Worm (Caenorhabditis elegans): ENCODE measurements around the gene F33H12.1.

ce11 chrII:2611009-2611408 lies 10.7 kb downstream of the F33H12.1 start:
- no peak for TF ChIP-seq T22C8.4 (GFP tag; IDR thresholded peaks at IDR 0.05)
- no peak for TF ChIP-seq med-1 (GFP tag; optimal IDR thresholded peaks at IDR 0.05; ENCODE audit: insufficient read depth)
- TF ChIP-seq flt-1 (GFP tag; IDR thresholded peaks at IDR 0.05), result no peak
- no peak for TF ChIP-seq tab-1 (GFP tag; IDR thresholded peaks at IDR 0.05)

Measured in whole organism, midembryonic.